Worm (Caenorhabditis elegans) whole organism, late embryonic: Measurements from ENCODE around the gene ZK1240.1.

ENCODE experiments used
- C08G9.2 ChIP-seq: sonication (generic microtip); optimal IDR thresholded peaks from 2 replicates; lab custom pipeline; 2016; ENCODE audit warnings: mild to moderate bottlenecking, missing genetic modification characterization, moderate library complexity, missing compliant biosample characterization
- C38D4.7 ChIP-seq: fragments of 200-800 bp; sonication (Bioruptor generic); optimal IDR thresholded peaks from 2 replicates; lab custom pipeline; 2018; ENCODE audit warnings: mild to moderate bottlenecking, missing genetic modification characterization, moderate library complexity, missing compliant biosample characterization
- F13H6.1 ChIP-seq: sonication (generic microtip); optimal IDR thresholded peaks from 2 replicates; lab custom pipeline; 2016; ENCODE audit warnings: missing genetic modification characterization, missing compliant biosample characterization
- K02D7.2 ChIP-seq: sonication (generic microtip); optimal IDR thresholded peaks from 2 replicates; lab custom pipeline; 2017; ENCODE audit warnings: mild to moderate bottlenecking, missing genetic modification characterization, missing compliant biosample characterization
- K09A11.1 ChIP-seq: sonication (generic microtip); optimal IDR thresholded peaks from 2 replicates; lab custom pipeline; 2017; ENCODE audit warnings: antibody characterized with exemption, mild to moderate bottlenecking, missing genetic modification characterization, missing compliant biosample characterization; ENCODE audit not compliant: insufficient read depth
- T23F11.4 ChIP-seq: fragments of 200-800 bp; sonication (Bioruptor generic); optimal IDR thresholded peaks from 2 replicates; lab custom pipeline; 2018; ENCODE audit warnings: mild to moderate bottlenecking, missing genetic modification characterization, missing compliant biosample characterization
- ama-1 ChIP-seq: fragments of 150-350 bp; optimal IDR thresholded peaks from 2 replicates; lab custom pipeline; 2014
- ceh-14 ChIP-seq: sonication (generic microtip); optimal IDR thresholded peaks from 2 replicates; lab custom pipeline; 2016; ENCODE audit warnings: missing genotype, missing genetic modification characterization, missing compliant biosample characterization
- ceh-2 ChIP-seq: sonication (generic microtip); optimal IDR thresholded peaks from 2 replicates; lab custom pipeline; 2016; ENCODE audit warnings: missing genotype, missing genetic modification characterization, missing compliant biosample characterization
- ceh-22 ChIP-seq: sonication (generic microtip); optimal IDR thresholded peaks from 2 replicates; lab custom pipeline; 2017; ENCODE audit warnings: missing biosample characterization, missing genetic modification characterization
- ceh-34 ChIP-seq: sonication (generic microtip); optimal IDR thresholded peaks from 2 replicates; lab custom pipeline; 2016; ENCODE audit warnings: mild to moderate bottlenecking, missing genetic modification characterization, missing compliant biosample characterization
- ceh-45 ChIP-seq: fragments of 200-800 bp; sonication (Bioruptor generic); IDR thresholded peaks from 2 replicates; pipeline ENCODE4 v1.3.6; 2022; ENCODE audit warnings: missing genetic modification reagents, missing genetic modification characterization, missing compliant biosample characterization
- ceh-6 ChIP-seq: fragments of 200-800 bp; sonication (Bioruptor generic); optimal IDR thresholded peaks from 2 replicates; lab custom pipeline; 2018; ENCODE audit warnings: mild to moderate bottlenecking, missing genetic modification characterization, missing compliant biosample characterization
- dve-1 ChIP-seq: sonication (generic microtip); optimal IDR thresholded peaks from 2 replicates; lab custom pipeline; 2017; ENCODE audit warnings: antibody characterized with exemption, mild to moderate bottlenecking, missing genetic modification characterization, missing compliant biosample characterization
- fax-1 ChIP-seq: sonication (generic microtip); optimal IDR thresholded peaks from 2 replicates; lab custom pipeline; 2016; ENCODE audit warnings: missing genotype, missing genetic modification characterization, missing compliant biosample characterization
- fkh-10 ChIP-seq: fragments of 150-350 bp; optimal IDR thresholded peaks from 2 replicates; lab custom pipeline; 2014; ENCODE audit warnings: missing biosample characterization, missing genetic modification reagents, missing genetic modification characterization
- fkh-6 ChIP-seq: sonication (generic microtip); optimal IDR thresholded peaks from 2 replicates; lab custom pipeline; 2016; ENCODE audit warnings: missing genetic modification characterization, missing compliant biosample characterization
- gmeb-2 ChIP-seq: sonication (generic microtip); optimal IDR thresholded peaks from 2 replicates; lab custom pipeline; 2016; ENCODE audit warnings: missing genetic modification characterization, inconsistent platforms, missing compliant biosample characterization
- hlh-13 ChIP-seq: fragments of 200-800 bp; sonication (Bioruptor generic); optimal IDR thresholded peaks from 2 replicates; lab custom pipeline; 2018; ENCODE audit warnings: mild to moderate bottlenecking, missing genetic modification characterization, missing compliant biosample characterization
- hlh-15 ChIP-seq: sonication (generic microtip); optimal IDR thresholded peaks from 2 replicates; lab custom pipeline; 2016; ENCODE audit warnings: missing genetic modification characterization, missing compliant biosample characterization
- hlh-30 ChIP-seq: sonication (generic microtip); optimal IDR thresholded peaks from 2 replicates; lab custom pipeline; 2017; ENCODE audit warnings: antibody characterized with exemption, missing genetic modification characterization, missing compliant biosample characterization; ENCODE audit not compliant: insufficient read depth
- hlh-6 ChIP-seq: sonication (generic microtip); optimal IDR thresholded peaks from 2 replicates; lab custom pipeline; 2016; ENCODE audit warnings: missing genotype, missing genetic modification characterization, missing compliant biosample characterization
- lin-11 ChIP-seq: fragments of 200-800 bp; sonication (Bioruptor generic); optimal IDR thresholded peaks from 2 replicates; lab custom pipeline; 2018; ENCODE audit warnings: mild to moderate bottlenecking, missing genetic modification characterization, missing compliant biosample characterization
- nfya-1 ChIP-seq: sonication (generic microtip); optimal IDR thresholded peaks from 2 replicates; lab custom pipeline; 2017; ENCODE audit warnings: missing genetic modification characterization, mild to moderate bottlenecking, missing compliant biosample characterization, antibody characterized with exemption, moderate library complexity
- pag-3 ChIP-seq: sonication (generic microtip); optimal IDR thresholded peaks from 2 replicates; lab custom pipeline; 2016; ENCODE audit warnings: missing compliant biosample characterization, missing genetic modification characterization, borderline replicate concordance
- pax-1 ChIP-seq: fragments of 150-350 bp; optimal IDR thresholded peaks from 2 replicates; lab custom pipeline; 2014; ENCODE audit warnings: missing biosample characterization, missing genetic modification characterization
- pha-4 ChIP-seq: fragments of 150-350 bp; optimal IDR thresholded peaks from 2 replicates; lab custom pipeline; 2018; ENCODE audit warnings: missing biosample characterization, missing genetic modification reagents, missing genetic modification characterization
- pqm-1 ChIP-seq: sonication (generic microtip); optimal IDR thresholded peaks from 2 replicates; lab custom pipeline; 2016; ENCODE audit warnings: missing genetic modification characterization, missing compliant biosample characterization
- pros-1 ChIP-seq: fragments of 150-350 bp; optimal IDR thresholded peaks from 2 replicates; lab custom pipeline; 2014; ENCODE audit warnings: missing biosample characterization, missing genetic modification reagents, missing genetic modification characterization
- ref-2 ChIP-seq: sonication (generic microtip); optimal IDR thresholded peaks from 2 replicates; lab custom pipeline; 2016; ENCODE audit warnings: missing genetic modification characterization, missing compliant biosample characterization
- rnt-1 ChIP-seq: sonication (generic microtip); optimal IDR thresholded peaks from 2 replicates; lab custom pipeline; 2016; ENCODE audit warnings: missing genetic modification characterization, missing compliant biosample characterization
- sdc-2 ChIP-seq: sonication (generic microtip); optimal IDR thresholded peaks from 2 replicates; lab custom pipeline; 2016; ENCODE audit warnings: missing genotype, missing genetic modification characterization, missing compliant biosample characterization
- sox-4 ChIP-seq: sonication (generic microtip); optimal IDR thresholded peaks from 2 replicates; lab custom pipeline; 2017; ENCODE audit warnings: mild to moderate bottlenecking, missing genetic modification characterization, inconsistent platforms, missing compliant biosample characterization
- syd-9 ChIP-seq: sonication (generic microtip); optimal IDR thresholded peaks from 2 replicates; lab custom pipeline; 2016; ENCODE audit warnings: mild to moderate bottlenecking, missing genetic modification characterization, moderate library complexity, missing compliant biosample characterization
- tbx-2 ChIP-seq: sonication (generic microtip); optimal IDR thresholded peaks from 2 replicates; lab custom pipeline; 2016; ENCODE audit warnings: missing genetic modification characterization, missing compliant biosample characterization
- tbx-7 ChIP-seq: sonication (generic microtip); optimal IDR thresholded peaks from 2 replicates; lab custom pipeline; 2016; ENCODE audit warnings: missing genotype, missing genetic modification characterization, missing compliant biosample characterization
- ttx-3 ChIP-seq: sonication (generic microtip); optimal IDR thresholded peaks from 2 replicates; lab custom pipeline; 2016; ENCODE audit warnings: missing genetic modification reagents, missing genetic modification characterization, missing compliant biosample characterization
- unc-42 ChIP-seq: sonication (generic microtip); optimal IDR thresholded peaks from 2 replicates; lab custom pipeline; 2016; ENCODE audit warnings: missing genotype, missing genetic modification characterization, missing compliant biosample characterization
- unc-55 ChIP-seq: sonication (generic microtip); optimal IDR thresholded peaks from 2 replicates; lab custom pipeline; 2017; ENCODE audit warnings: missing biosample characterization, missing genetic modification reagents, missing genetic modification characterization
- zip-5 ChIP-seq: sonication (generic microtip); optimal IDR thresholded peaks from 2 replicates; lab custom pipeline; 2016; ENCODE audit warnings: missing genetic modification characterization, missing compliant biosample characterization

The ZK1240.1 gene

ce11 chrII:2295817-2296315 is 33.3 kb upstream of the ZK1240.1 start, which contains the start of gene fbxc-25:
fbxc-25 (minus strand) TSS chrII:2296265.
- TF ChIP-seq pag-3 (no peak), sdc-2 (tag; lab: Kevin White, UChicago) (no peak), hlh-6 (no peak), ceh-2 (tag; lab: Kevin White, UChicago) (no peak), F13H6.1 (tag; lab: Kevin White, UChicago) (no peak), gmeb-2 (tag; lab: Kevin White, UChicago) (no peak), dve-1 (tag; lab: Kevin White, UChicago) (no peak), fax-1 (tag; lab: Kevin White, UChicago) (no peak), rnt-1 (tag; lab: Kevin White, UChicago) (no peak), ceh-6 (GFP tag; lab: Kevin White, UChicago) (no peak)

- TF ChIP-seq unc-42 (tag; lab: Kevin White, UChicago) = no peak
- TF ChIP-seq K02D7.2 (tag; lab: Kevin White, UChicago) = no peak
- no peak for TF ChIP-seq sox-4 (tag; lab: Kevin White, UChicago)
- TF ChIP-seq pax-1 (tag; lab: Kevin White, UChicago) = no peak
Measured at ce11 chrII:2298742-2299141, 30.4 kb upstream of the ZK1240.1 start, which contains the start of gene B0281.4. B0281.4 (minus strand) TSS chrII:2298842.

ce11 chrII:2300861-2301260 is 28.3 kb upstream of the ZK1240.1 start, which contains the start of gene B0281.5:
B0281.5 (minus strand) TSS chrII:2300961.
- TF ChIP-seq unc-55 (GFP tag; lab: Kevin White, UChicago) = no peak
- TF ChIP-seq unc-42 (tag; lab: Kevin White, UChicago) = no peak
- TF ChIP-seq fkh-6 (tag; lab: Kevin White, UChicago) = no peak
- no peak for TF ChIP-seq pqm-1 (tag; lab: Kevin White, UChicago)
- TF ChIP-seq ceh-22 = no peak
- TF ChIP-seq gmeb-2 (tag; lab: Kevin White, UChicago) = no peak
- TF ChIP-seq hlh-30 = no peak
- no peak for TF ChIP-seq ttx-3 (tag; lab: Kevin White, UChicago)
- no peak for TF ChIP-seq hlh-13 (GFP tag; lab: Kevin White, UChicago)
- no peak for TF ChIP-seq ceh-6 (GFP tag; lab: Kevin White, UChicago)
- TF ChIP-seq pha-4 (tag; lab: Kevin White, UChicago) = no peak
- TF ChIP-seq dve-1 (tag; lab: Kevin White, UChicago) = no peak
- no peak for TF ChIP-seq tbx-2 (tag; lab: Kevin White, UChicago)
- no peak for TF ChIP-seq ceh-14 (tag; lab: Kevin White, UChicago)
- no peak for TF ChIP-seq syd-9
- no peak for TF ChIP-seq pros-1 (tag; lab: Kevin White, UChicago)
- TF ChIP-seq ceh-34 (tag; lab: Kevin White, UChicago) = no peak
- TF ChIP-seq nfya-1 (tag; lab: Kevin White, UChicago) = no peak
- no peak for TF ChIP-seq T23F11.4
- no peak for TF ChIP-seq C08G9.2 (tag; lab: Kevin White, UChicago)

- TF ChIP-seq tbx-7 (no peak), ceh-45 (GFP tag; lab: Robert Waterston, UW) (no peak), syd-9 (no peak), C38D4.7 (no peak), pag-3 (no peak), hlh-6 (no peak), ttx-3 (tag; lab: Kevin White, UChicago) (no peak), rnt-1 (tag; lab: Kevin White, UChicago) (no peak), ref-2 (no peak), fkh-10 (GFP tag; lab: Kevin White, UChicago) (no peak), hlh-13 (GFP tag; lab: Kevin White, UChicago) (no peak), ama-1 (lab: Kevin White, UChicago) (no peak), gmeb-2 (tag; lab: Kevin White, UChicago) (no peak), zip-5 (no peak), hlh-15 (no peak), K09A11.1 (tag; lab: Kevin White, UChicago) (no peak), tbx-2 (tag; lab: Kevin White, UChicago) (no peak), lin-11 (tag; lab: Kevin White, UChicago) (no peak)
Measured at ce11 chrII:2302330-2302729, 26.9 kb upstream of the ZK1240.1 start, which contains the start of gene B0281.6. B0281.6 (minus strand) TSS chrII:2302430.
